Fruit fly (Drosophila melanogaster): Measurements from ENCODE around the gene CG13994.
A peak's percentile ranks its signal among the peaks of the same experiment; 100 is the strongest.

CG13994 gene

DNA sequence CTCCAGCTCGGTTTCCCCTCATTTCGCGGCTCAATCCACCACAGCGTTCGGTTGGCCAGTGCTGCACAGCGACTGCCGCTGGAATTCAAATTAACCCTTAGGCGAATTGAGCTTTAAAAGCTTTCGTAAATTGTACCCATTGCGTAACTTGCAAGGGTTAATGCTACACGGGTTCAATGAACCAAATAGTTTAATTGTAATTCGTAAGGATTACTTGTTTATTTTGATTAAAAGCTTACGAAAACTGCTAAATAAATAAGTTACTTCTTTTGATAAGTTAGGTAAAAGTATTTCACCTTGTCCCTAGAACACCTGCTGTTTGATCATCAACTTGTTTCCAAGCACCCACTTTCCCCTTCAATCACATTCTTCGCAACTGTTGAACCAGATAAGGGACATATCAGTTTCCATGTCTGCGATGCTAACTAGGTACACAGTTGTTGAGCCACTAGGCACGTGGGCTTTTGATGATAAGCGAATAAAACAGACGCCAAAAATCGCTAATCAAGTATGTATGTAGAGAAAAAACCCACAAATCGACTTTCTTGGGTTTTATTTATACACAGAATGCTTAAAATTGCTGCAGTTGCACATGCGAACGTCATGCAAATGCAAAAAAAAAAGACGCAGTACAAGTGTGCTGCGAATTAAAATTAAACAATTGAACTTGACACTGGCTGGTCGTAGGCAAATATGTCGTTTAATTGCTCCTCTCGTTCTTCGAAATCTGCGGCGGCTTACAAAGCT lies 16.6 kb upstream of the CG13994 start, which contains the start of gene Pfas (continued):
- peak; percentile 65 for TF ChIP-seq pzg (GFP tag; optimal IDR thresholded peaks at IDR 0.05)
- TF ChIP-seq CG1647 (GFP tag; optimal IDR thresholded peaks at IDR 0.05), result peak; percentile 61
- TF ChIP-seq Fer3 (tag; optimal IDR thresholded peaks at IDR 0.05), result peak; percentile 53
- TF ChIP-seq CG7357 (GFP tag; IDR thresholded peaks at IDR 0.05), result no peak
- no peak for TF ChIP-seq Dfd (GFP tag; optimal IDR thresholded peaks at IDR 0.05)
- TF ChIP-seq sc (optimal IDR thresholded peaks at IDR 0.05), result no peak
- no peak for TF ChIP-seq sc (GFP tag; optimal IDR thresholded peaks at IDR 0.05)
- peak; percentile 27 for TF ChIP-seq HHEX (GFP tag; optimal IDR thresholded peaks at IDR 0.05)
- TF ChIP-seq zen (tag; optimal IDR thresholded peaks at IDR 0.05), result no peak
- TF ChIP-seq MTF-1 (GFP tag; optimal IDR thresholded peaks at IDR 0.05; ENCODE audit: borderline replicate concordance), result peak; percentile 26
- TF ChIP-seq Xrp1 (GFP tag; IDR thresholded peaks at IDR 0.05), result 0 out of 2 replicates have a peak, but pooled peaks have one; percentile 53
- TF ChIP-seq her (GFP tag; optimal IDR thresholded peaks at IDR 0.05), result peak; percentile 72
- no peak for TF ChIP-seq ssp (GFP tag; IDR thresholded peaks at IDR 0.05)
- TF ChIP-seq CG11456 (GFP tag; IDR thresholded peaks at IDR 0.05), result 0 out of 3 replicates have a peak, but pooled peaks have one; percentile 34
- TF ChIP-seq CG4730 (GFP tag; IDR thresholded peaks at IDR 0.05), result no peak
- peak; percentile 76 for TF ChIP-seq CG10267 (tag; optimal IDR thresholded peaks at IDR 0.05)
- 0 out of 2 replicates have a peak, but pooled peaks have one; percentile 11 for TF ChIP-seq sisA (GFP tag; IDR thresholded peaks at IDR 0.05)
- peak; percentile 32 to 100 for TF ChIP-seq Pdp1 (GFP tag; optimal IDR thresholded peaks at IDR 0.05)
- peak; percentile 16 for TF ChIP-seq CG12104 (GFP tag; optimal IDR thresholded peaks at IDR 0.05)
- peak; percentile 62 for TF ChIP-seq CG9727 (GFP tag; optimal IDR thresholded peaks at IDR 0.05)
- TF ChIP-seq nau (GFP tag; optimal IDR thresholded peaks at IDR 0.05), result no peak
- TF ChIP-seq lilli (GFP tag; optimal IDR thresholded peaks at IDR 0.05), result peak; percentile 81
- TF ChIP-seq CG13624 (GFP tag; optimal IDR thresholded peaks at IDR 0.05), result peak; percentile 69
- TF ChIP-seq CG7372 (GFP tag; IDR thresholded peaks at IDR 0.05), result 0 out of 2 replicates have a peak, but pooled peaks have one; percentile 26
- TF ChIP-seq CG7928 (GFP tag; optimal IDR thresholded peaks at IDR 0.05), result peak; percentile 10
- no peak for TF ChIP-seq fd3F (GFP tag; optimal IDR thresholded peaks at IDR 0.05)
- no peak for TF ChIP-seq Neu2 (GFP tag; optimal IDR thresholded peaks at IDR 0.05; ENCODE audit: borderline replicate concordance)
- no peak for TF ChIP-seq Hr39 (optimal IDR thresholded peaks at IDR 0.05)
- TF ChIP-seq CG15514 (GFP tag; optimal IDR thresholded peaks at IDR 0.05), result peak; percentile 76
- peak; percentile 52 for TF ChIP-seq Xbp1 (GFP tag; optimal IDR thresholded peaks at IDR 0.05)
- no peak for TF ChIP-seq gsb (GFP tag; IDR thresholded peaks at IDR 0.05)
- TF ChIP-seq BEAF-32 (GFP tag; optimal IDR thresholded peaks at IDR 0.05), result no peak
- peak; percentile 28 for TF ChIP-seq CG4820 (GFP tag; optimal IDR thresholded peaks at IDR 0.05)
- TF ChIP-seq CG9609 (GFP tag; optimal IDR thresholded peaks at IDR 0.05), result peak; percentile 48
- TF ChIP-seq bab2 (GFP tag; optimal IDR thresholded peaks at IDR 0.05), result peak; percentile 5
- TF ChIP-seq CG1024 (GFP tag; IDR thresholded peaks at IDR 0.05), result no peak
- peak; percentile 30 for TF ChIP-seq Six4 (GFP tag; optimal IDR thresholded peaks at IDR 0.05)
- TF ChIP-seq wek (GFP tag; optimal IDR thresholded peaks at IDR 0.05), result no peak
- TF ChIP-seq NfI (GFP tag; optimal IDR thresholded peaks at IDR 0.05), result peak; percentile 63
- peak; percentile 55 for TF ChIP-seq CG6683 (GFP tag; optimal IDR thresholded peaks at IDR 0.05)
- 0 out of 2 replicates have a peak, but pooled peaks have one; percentile 13 for TF ChIP-seq CG17328 (GFP tag; IDR thresholded peaks at IDR 0.05)
- TF ChIP-seq trh (GFP tag; optimal IDR thresholded peaks at IDR 0.05), result no peak
- TF ChIP-seq CG5245 (GFP tag; optimal IDR thresholded peaks at IDR 0.05), result no peak
- TF ChIP-seq dysf (GFP tag; IDR thresholded peaks at IDR 0.05), result peak; percentile 51; the same call in 2 of the 3 replicates
- peak; percentile 27 for TF ChIP-seq maf-S (GFP tag; optimal IDR thresholded peaks at IDR 0.05)
- TF ChIP-seq Bgb (GFP tag; IDR thresholded peaks at IDR 0.05; ENCODE audit: partially characterized antibody), result peak; percentile 33; the same call in 1 of the 2 replicates
- TF ChIP-seq tap (tag; optimal IDR thresholded peaks at IDR 0.05), result no peak
- TF ChIP-seq MBD-R2 (GFP tag; IDR thresholded peaks at IDR 0.05), result peak; percentile 37
- TF ChIP-seq vfl (GFP tag; optimal IDR thresholded peaks at IDR 0.05), result peak; percentile 64

Data from whole organism, embryonic.